Fruit fly (Drosophila melanogaster) whole organism, embryonic: ENCODE measurements around the gene CG7149.

Experiments used
- CG10462 ChIP-seq: fragments of 200-800 bp; sonication (Bioruptor generic); optimal IDR thresholded peaks from 2 replicates; lab custom pipeline; 2016; ENCODE audit warnings: missing biosample characterization, missing genetic modification characterization
- CG10543 ChIP-seq: fragments of 200-800 bp; sonication (Bioruptor generic); optimal IDR thresholded peaks from 3 replicates; lab custom pipeline; 2017; ENCODE audit warnings: missing biosample characterization, mild to moderate bottlenecking, missing genetic modification characterization, moderate library complexity
- CG12659 ChIP-seq: fragments of 200-800 bp; sonication (Bioruptor generic); optimal IDR thresholded peaks from 3 replicates; lab custom pipeline; 2017; ENCODE audit warnings: mild to moderate bottlenecking, missing biosample characterization, missing genetic modification reagents, missing genetic modification characterization
- CG13287 ChIP-seq: fragments of 200-800 bp; sonication (Bioruptor generic); IDR thresholded peaks from 2 replicates; pipeline ENCODE4 v1.3.6; 2022; ENCODE audit warnings: missing biosample characterization, missing genetic modification characterization; ENCODE audit not compliant: partially characterized antibody
- CG13296 ChIP-seq: fragments of 200-800 bp; sonication (Bioruptor generic); optimal IDR thresholded peaks from 3 replicates; lab custom pipeline; 2018; ENCODE audit warnings: missing biosample characterization, mild to moderate bottlenecking, missing genetic modification characterization
- CG13424 ChIP-seq: fragments of 200-800 bp; sonication (Bioruptor generic); optimal IDR thresholded peaks from 2 replicates; lab custom pipeline; 2019; ENCODE audit warnings: missing biosample characterization, mild to moderate bottlenecking, missing genetic modification characterization, moderate library complexity
- CG14860 ChIP-seq: fragments of 200-800 bp; sonication (Bioruptor generic); IDR thresholded peaks from 3 replicates; pipeline ENCODE4 v1.3.6; 2022; ENCODE audit warnings: missing biosample characterization, missing genetic modification characterization; ENCODE audit not compliant: partially characterized antibody
- CG1647 ChIP-seq: fragments of 200-800 bp; sonication (Bioruptor generic); optimal IDR thresholded peaks from 3 replicates; lab custom pipeline; 2016; ENCODE audit warnings: missing biosample characterization, missing genetic modification characterization
- CG17361 ChIP-seq: fragments of 200-800 bp; sonication (Bioruptor generic); IDR thresholded peaks from 3 replicates; pipeline ENCODE4 v1.3.6; 2022; ENCODE audit warnings: missing biosample characterization, missing genetic modification characterization
- CG18011 ChIP-seq: fragments of 200-800 bp; sonication (Bioruptor generic); optimal IDR thresholded peaks from 2 replicates; lab custom pipeline; 2017; ENCODE audit warnings: missing biosample characterization, missing genetic modification characterization, mild to moderate bottlenecking, moderate library complexity, missing genotype
- CG18262 ChIP-seq: fragments of 200-800 bp; optimal IDR thresholded peaks from 3 replicates; lab custom pipeline; 2019; ENCODE audit warnings: missing biosample characterization, mild to moderate bottlenecking, missing genetic modification characterization, moderate library complexity
- CG6689 ChIP-seq: fragments of 200-800 bp; sonication (Bioruptor generic); IDR thresholded peaks from 2 replicates; pipeline ENCODE4 v1.3.6; 2022; ENCODE audit warnings: missing biosample characterization, missing genetic modification characterization
- CG8388 ChIP-seq: fragments of 200-800 bp; sonication (Bioruptor generic); optimal IDR thresholded peaks from 2 replicates; lab custom pipeline; 2019; ENCODE audit warnings: missing biosample characterization, mild to moderate bottlenecking, missing genetic modification characterization, moderate library complexity
- CG8765 ChIP-seq: fragments of 200-800 bp; sonication (Bioruptor generic); IDR thresholded peaks from 2 replicates; pipeline ENCODE4 v1.3.6; 2022; ENCODE audit warnings: missing biosample characterization, missing genetic modification characterization
- CG9817 ChIP-seq: fragments of 200-800 bp; sonication (Bioruptor generic); optimal IDR thresholded peaks from 2 replicates; lab custom pipeline; 2018; ENCODE audit warnings: missing biosample characterization, mild to moderate bottlenecking, missing genetic modification characterization, moderate library complexity
- Dad ChIP-seq: fragments of 200-800 bp; sonication (Bioruptor generic); optimal IDR thresholded peaks from 3 replicates; lab custom pipeline; 2016; ENCODE audit warnings: missing biosample characterization, missing genetic modification characterization
- Dip2 ChIP-seq: fragments of 200-800 bp; sonication (Bioruptor generic); IDR thresholded peaks from 2 replicates; pipeline ENCODE4 v1.3.6; 2022; ENCODE audit warnings: missing biosample characterization, missing genetic modification characterization
- E2f1 ChIP-seq: fragments of 200-800 bp; sonication (Bioruptor generic); IDR thresholded peaks from 2 replicates; pipeline ENCODE4 v1.3.6; 2022; ENCODE audit warnings: missing biosample characterization, missing genetic modification characterization
- Gug ChIP-seq: fragments of 200-800 bp; sonication (Bioruptor generic); IDR thresholded peaks from 4 replicates; pipeline ENCODE4 v1.3.6; 2022; ENCODE audit warnings: missing biosample characterization, missing genetic modification characterization
- HLH3B ChIP-seq: fragments of 200-800 bp; sonication (Bioruptor generic); IDR thresholded peaks from 2 replicates; pipeline ENCODE4 v1.3.6; 2022; ENCODE audit warnings: missing biosample characterization, missing genetic modification characterization
- Hr3 ChIP-seq: fragments of 200-800 bp; sonication (Bioruptor generic); optimal IDR thresholded peaks from 3 replicates; lab custom pipeline; 2016; ENCODE audit warnings: missing biosample characterization, missing genetic modification characterization
- Hsf ChIP-seq: fragments of 200-800 bp; sonication (Bioruptor generic); optimal IDR thresholded peaks from 3 replicates; lab custom pipeline; 2016; ENCODE audit warnings: missing biosample characterization, missing genetic modification characterization
- Lpt ChIP-seq: fragments of >200 bp; optimal IDR thresholded peaks from 2 replicates; lab custom pipeline; 2018; ENCODE audit warnings: missing biosample characterization, missing genetic modification characterization
- MESR4 ChIP-seq: fragments of 200-800 bp; sonication (Bioruptor generic); optimal IDR thresholded peaks from 2 replicates; lab custom pipeline; 2018; ENCODE audit warnings: missing biosample characterization, mild to moderate bottlenecking, missing genetic modification characterization, moderate library complexity
- Nf-YA ChIP-seq: fragments of 200-800 bp; sonication (Bioruptor generic); IDR thresholded peaks from 2 replicates; pipeline ENCODE4 v1.3.6; 2022; ENCODE audit warnings: missing biosample characterization, missing genetic modification characterization
- Opbp ChIP-seq: fragments of 200-800 bp; sonication (Bioruptor generic); IDR thresholded peaks from 3 replicates; pipeline ENCODE4 v1.3.6; 2022; ENCODE audit warnings: missing biosample characterization, missing genetic modification characterization; ENCODE audit not compliant: partially characterized antibody
- Taf1 ChIP-seq: fragments of 200-800 bp; sonication (Bioruptor generic); IDR thresholded peaks from 2 replicates; pipeline ENCODE4 v1.3.6; 2022; ENCODE audit warnings: missing biosample characterization, missing genetic modification characterization
- Xrp1 ChIP-seq: fragments of 200-800 bp; sonication (Bioruptor generic); IDR thresholded peaks from 2 replicates; pipeline ENCODE4 v1.3.6; 2022; ENCODE audit warnings: missing biosample characterization, missing genetic modification characterization
- al ChIP-seq: fragments of 200-800 bp; sonication (Bioruptor generic); IDR thresholded peaks from 2 replicates; pipeline ENCODE4 v1.3.6; 2022; ENCODE audit warnings: missing biosample characterization, missing genetic modification characterization
- ap ChIP-seq: fragments of 200-800 bp; sonication (Bioruptor generic); IDR thresholded peaks from 2 replicates; pipeline ENCODE4 v1.3.6; 2022; ENCODE audit warnings: missing biosample characterization, missing genetic modification characterization
- bcd ChIP-seq: fragments of 200-800 bp; sonication (Bioruptor generic); optimal IDR thresholded peaks from 2 replicates; lab custom pipeline; 2017; ENCODE audit warnings: missing biosample characterization, mild to moderate bottlenecking, missing genetic modification characterization
- bsh ChIP-seq, 2 experiments: fragments of 200-800 bp; sonication (Bioruptor generic); optimal IDR thresholded peaks; 2 replicates each; lab custom pipeline; 2017 to 2018; ENCODE audit warnings: mild to moderate bottlenecking in 2 of 2, missing biosample characterization in 2 of 2, missing genetic modification characterization in 2 of 2, moderate library complexity in 1 of 2
- crc ChIP-seq: fragments of 200-800 bp; sonication (Bioruptor generic); optimal IDR thresholded peaks from 2 replicates; lab custom pipeline; 2016; ENCODE audit warnings: missing biosample characterization, missing genetic modification characterization
- dysf ChIP-seq: fragments of 200-800 bp; sonication (Bioruptor generic); IDR thresholded peaks from 3 replicates; pipeline ENCODE4 v1.3.6; 2022; ENCODE audit warnings: missing biosample characterization, missing genetic modification characterization
- fd102C ChIP-seq: fragments of 200-800 bp; sonication (Bioruptor generic); optimal IDR thresholded peaks from 2 replicates; lab custom pipeline; 2018; ENCODE audit warnings: missing biosample characterization, mild to moderate bottlenecking, missing genetic modification characterization, moderate library complexity
- ftz-f1 ChIP-seq: fragments of 200-800 bp; sonication (Bioruptor generic); optimal IDR thresholded peaks from 2 replicates; lab custom pipeline; 2016; ENCODE audit warnings: missing biosample characterization, missing genetic modification characterization
- h ChIP-seq: fragments of >200 bp; optimal IDR thresholded peaks from 2 replicates; lab custom pipeline; 2017
- hth ChIP-seq: fragments of >200 bp; optimal IDR thresholded peaks from 2 replicates; lab custom pipeline; 2017; ENCODE audit warnings: inconsistent platforms
- lab ChIP-seq: fragments of 200-800 bp; sonication (Bioruptor generic); optimal IDR thresholded peaks from 3 replicates; lab custom pipeline; 2017; ENCODE audit warnings: missing biosample characterization, missing genetic modification characterization, mild to moderate bottlenecking, moderate library complexity, missing genetic modification reagents
- lilli ChIP-seq: fragments of 200-800 bp; sonication (Bioruptor generic); optimal IDR thresholded peaks from 3 replicates; lab custom pipeline; 2016; ENCODE audit warnings: missing biosample characterization, missing genetic modification characterization
- lmd ChIP-seq: fragments of 200-800 bp; sonication (Bioruptor generic); IDR thresholded peaks from 2 replicates; pipeline ENCODE4 v1.3.6; 2022; ENCODE audit warnings: missing biosample characterization, missing genetic modification characterization
- nerfin-2 ChIP-seq: fragments of 200-800 bp; sonication (Bioruptor generic); IDR thresholded peaks from 2 replicates; pipeline ENCODE4 v1.3.6; 2022; ENCODE audit warnings: missing biosample characterization, missing genetic modification characterization; ENCODE audit not compliant: partially characterized antibody
- phol ChIP-seq: fragments of 200-800 bp; sonication (Bioruptor generic); optimal IDR thresholded peaks from 3 replicates; lab custom pipeline; 2018; ENCODE audit warnings: missing biosample characterization, mild to moderate bottlenecking, missing genetic modification characterization, moderate library complexity
- sens-2 ChIP-seq: fragments of 200-800 bp; sonication (Bioruptor generic); IDR thresholded peaks from 2 replicates; pipeline ENCODE4 v1.3.6; 2022; ENCODE audit warnings: missing biosample characterization, missing genetic modification characterization
- sisA ChIP-seq: fragments of 200-800 bp; sonication (Bioruptor generic); IDR thresholded peaks from 2 replicates; pipeline ENCODE4 v1.3.6; 2022; ENCODE audit warnings: missing biosample characterization, missing genetic modification characterization
- tll ChIP-seq, 2 experiments: fragments of 200-800 bp in 1 of 2; fragments of >200 bp in 1 of 2; sonication (Bioruptor generic) in 1 of 2; optimal IDR thresholded peaks; 2 replicates each; lab custom pipeline; 2017 to 2019; ENCODE audit warnings: missing biosample characterization in 2 of 2, missing genetic modification characterization in 2 of 2, mild to moderate bottlenecking in 1 of 2, moderate library complexity in 1 of 2
- ttk ChIP-seq: fragments of 200-800 bp; sonication (Bioruptor generic); IDR thresholded peaks from 2 replicates; pipeline ENCODE4 v2.1.2; 2022; ENCODE audit warnings: missing biosample characterization, missing genetic modification characterization
- wor ChIP-seq: fragments of 200-800 bp; sonication (Bioruptor generic); IDR thresholded peaks from 2 replicates; pipeline ENCODE4 v1.3.6; 2022; ENCODE audit warnings: missing biosample characterization, missing genetic modification characterization
- zen ChIP-seq: fragments of 200-800 bp; sonication (Bioruptor generic); optimal IDR thresholded peaks from 3 replicates; lab custom pipeline; 2018; ENCODE audit warnings: missing biosample characterization, mild to moderate bottlenecking, missing genetic modification characterization, moderate library complexity
- zfh2 ChIP-seq: fragments of 200-800 bp; sonication (Bioruptor generic); optimal IDR thresholded peaks from 2 replicates; lab custom pipeline; 2016; ENCODE audit warnings: missing biosample characterization, missing genetic modification characterization

CG7149 gene

dm6 chr2L:7782788-7783401 is 7.5 kb downstream of the CG7149 start, which contains the start of gene Brd7-9 (continued):
- TF ChIP-seq fd102C (no peak), CG8765 (GFP tag; lab: Robert Waterston, UW) (peak; percentile 45; the same call in 1 of the 2 replicates), CG1647 (no peak), ttk (GFP tag; lab: Robert Waterston, UW) (peak; percentile 71), nerfin-2 (0 out of 2 replicates have a peak, but pooled peaks have one; percentile 40), CG17361 (GFP tag; lab: Robert Waterston, UW) (peak; percentile 69; the same call in 2 of the 3 replicates), bsh (GFP tag; optimal IDR thresholded peaks at IDR 0.05; lab: Kevin White, UChicago) (peak in 1 of 2 experiments; percentile 76), CG10543 (GFP tag; lab: Kevin White, UChicago) (no peak), Dip2 (GFP tag; lab: Robert Waterston, UW) (no peak), E2f1 (GFP tag; lab: Robert Waterston, UW) (peak; percentile 78), h (no peak), Nf-YA (peak; percentile 37; the same call in 1 of the 2 replicates), CG12659 (GFP tag; lab: Kevin White, UChicago) (peak; percentile 62), HLH3B (GFP tag; lab: Robert Waterston, UW) (peak; percentile 75), ftz-f1 (GFP tag; lab: Kevin White, UChicago) (no peak), phol (tag; lab: Kevin White, UChicago) (peak; percentile 67), Lpt (GFP tag; lab: Kevin White, UChicago) (no peak), hth (lab: Kevin White, UChicago) (no peak), wor (GFP tag; lab: Robert Waterston, UW) (peak; percentile 48; the same call in 1 of the 2 replicates), al (GFP tag; lab: Robert Waterston, UW) (peak; percentile 59; the same call in 1 of the 2 replicates), CG18262 (tag; lab: Kevin White, UChicago) (peak; percentile 73), Hsf (GFP tag; lab: Kevin White, UChicago) (peak; percentile 55), CG9817 (tag; lab: Kevin White, UChicago) (peak; percentile 51), CG18011 (peak; percentile 47), CG8388 (GFP tag; lab: Kevin White, UChicago) (peak; percentile 62), bcd (GFP tag; lab: Kevin White, UChicago) (peak; percentile 67), CG13287 (GFP tag; lab: Robert Waterston, UW) (peak; percentile 65), sisA (GFP tag; lab: Robert Waterston, UW) (peak; percentile 54), CG13296 (GFP tag; lab: Kevin White, UChicago) (peak; percentile 70), CG14860 (0 out of 3 replicates have a peak, but pooled peaks have one; percentile 31), CG6689 (GFP tag; lab: Robert Waterston, UW) (peak; percentile 71), lab (peak; percentile 89), ap (GFP tag; lab: Robert Waterston, UW) (peak; percentile 79), dysf (GFP tag; lab: Robert Waterston, UW) (peak; percentile 82), Hr3 (peak; percentile 49), Dad (GFP tag; lab: Kevin White, UChicago) (peak; percentile 59), lilli (GFP tag; lab: Kevin White, UChicago) (peak; percentile 73), Opbp (no peak), zfh2 (no peak), CG13424 (tag; lab: Kevin White, UChicago) (peak; percentile 54), Gug (GFP tag; lab: Robert Waterston, UW) (peak; percentile 46; the same call in 2 of the 4 replicates), MESR4 (GFP tag; lab: Kevin White, UChicago) (peak; percentile 98), zen (tag; lab: Kevin White, UChicago) (peak; percentile 38), Xrp1 (GFP tag; lab: Robert Waterston, UW) (peak; percentile 81), crc (GFP tag; lab: Kevin White, UChicago) (no peak), CG10462 (peak; percentile 27), lmd (GFP tag; lab: Robert Waterston, UW) (peak; percentile 81), sens-2 (peak; percentile 74; the same call in 1 of the 2 replicates), Taf1 (GFP tag; lab: Robert Waterston, UW) (peak; percentile 60), tll (GFP tag; optimal IDR thresholded peaks at IDR 0.05; lab: Kevin White, UChicago) (no peak)
